Worm (Caenorhabditis elegans) whole organism, L3 larva: ENCODE data around the gene ugt-21.

Experiments used
- aly-2 ChIP-seq: fragments of 150-350 bp; optimal IDR thresholded peaks from 2 replicates; lab custom pipeline; 2014; ENCODE audit warnings: missing biosample characterization, missing genetic modification characterization
- ceh-16 ChIP-seq: sonication (generic microtip); optimal IDR thresholded peaks from 2 replicates; lab custom pipeline; 2017; ENCODE audit warnings: missing biosample characterization, missing genetic modification characterization
- ceh-28 ChIP-seq: fragments of 150-350 bp; optimal IDR thresholded peaks from 2 replicates; lab custom pipeline; 2014; ENCODE audit warnings: missing biosample characterization, missing genetic modification reagents, missing genetic modification characterization
- ceh-82 ChIP-seq: fragments of 150-350 bp; optimal IDR thresholded peaks from 2 replicates; lab custom pipeline; 2014; ENCODE audit warnings: missing biosample characterization, missing genetic modification characterization
- ceh-9 ChIP-seq: sonication (generic microtip); optimal IDR thresholded peaks from 2 replicates; lab custom pipeline; 2018; ENCODE audit warnings: missing biosample characterization, missing genetic modification characterization
- daf-12 ChIP-seq: fragments of 150-350 bp; optimal IDR thresholded peaks from 2 replicates; lab custom pipeline; 2014; ENCODE audit warnings: missing biosample characterization, missing genetic modification reagents, missing genetic modification characterization
- egl-27 ChIP-seq: sonication (generic microtip); optimal IDR thresholded peaks from 4 replicates; lab custom pipeline; 2017; ENCODE audit warnings: missing biosample characterization, missing genetic modification reagents, missing genetic modification characterization
- elt-1 ChIP-seq: fragments of 150-350 bp; optimal IDR thresholded peaks from 2 replicates; lab custom pipeline; 2014; ENCODE audit warnings: missing biosample characterization, missing genetic modification characterization
- elt-2 ChIP-seq: sonication (generic microtip); optimal IDR thresholded peaks from 2 replicates; lab custom pipeline; 2016; ENCODE audit warnings: missing genetic modification reagents, mild to moderate bottlenecking, missing genetic modification characterization, missing compliant biosample characterization
- elt-3 ChIP-seq, 3 experiments: fragments of 150-350 bp in 1 of 3; sonication (generic microtip) in 2 of 3; optimal IDR thresholded peaks; 2 replicates in 2 of 3; 4 replicates in 1 of 3; lab custom pipeline; 2014 to 2017; ENCODE audit warnings: missing biosample characterization in 3 of 3, missing genetic modification characterization in 3 of 3
- eor-1 ChIP-seq, 2 experiments: fragments of 150-350 bp; optimal IDR thresholded peaks; 2 replicates each; lab custom pipeline; 2014 to 2018; ENCODE audit warnings: missing biosample characterization in 2 of 2, missing genetic modification characterization in 2 of 2
- fkh-10 ChIP-seq: sonication (generic microtip); optimal IDR thresholded peaks from 2 replicates; lab custom pipeline; 2017; ENCODE audit warnings: missing biosample characterization, missing genetic modification reagents, missing genetic modification characterization
- fkh-2 ChIP-seq: fragments of 150-350 bp; optimal IDR thresholded peaks from 2 replicates; lab custom pipeline; 2014; ENCODE audit warnings: missing biosample characterization, missing genetic modification reagents, missing genetic modification characterization
- fos-1 ChIP-seq: fragments of 150-350 bp; optimal IDR thresholded peaks from 2 replicates; lab custom pipeline; 2014; ENCODE audit warnings: missing biosample characterization, missing genetic modification characterization
- hmg-11 ChIP-seq: sonication (generic microtip); optimal IDR thresholded peaks from 2 replicates; lab custom pipeline; 2016; ENCODE audit warnings: missing genetic modification characterization, missing compliant biosample characterization
- jun-1 ChIP-seq: fragments of 150-350 bp; optimal IDR thresholded peaks from 2 replicates; lab custom pipeline; 2014; ENCODE audit warnings: missing biosample characterization, missing genetic modification reagents, missing genetic modification characterization
- lin-39 ChIP-seq: fragments of 150-350 bp; optimal IDR thresholded peaks from 2 replicates; lab custom pipeline; 2018; ENCODE audit warnings: missing biosample characterization, missing genetic modification reagents, missing genetic modification characterization
- lsy-12 ChIP-seq: sonication (generic microtip); optimal IDR thresholded peaks from 2 replicates; lab custom pipeline; 2016; ENCODE audit warnings: mild to moderate bottlenecking, missing genetic modification characterization, missing compliant biosample characterization
- nfya-1 ChIP-seq: sonication (generic microtip); optimal IDR thresholded peaks from 2 replicates; lab custom pipeline; 2017; ENCODE audit warnings: missing genetic modification characterization, mild to moderate bottlenecking, missing compliant biosample characterization, antibody characterized with exemption, moderate library complexity; ENCODE audit not compliant: insufficient read depth
- nhr-11 ChIP-seq: fragments of 150-350 bp; optimal IDR thresholded peaks from 2 replicates; lab custom pipeline; 2014; ENCODE audit warnings: missing biosample characterization, missing genetic modification characterization
- nhr-12 ChIP-seq: fragments of 150-350 bp; optimal IDR thresholded peaks from 2 replicates; lab custom pipeline; 2014; ENCODE audit warnings: missing biosample characterization, missing genetic modification characterization
- nhr-23 ChIP-seq: fragments of 150-350 bp; optimal IDR thresholded peaks from 2 replicates; lab custom pipeline; 2014; ENCODE audit warnings: missing biosample characterization, missing genetic modification reagents, missing genetic modification characterization
- nhr-237 ChIP-seq: fragments of 150-350 bp; optimal IDR thresholded peaks from 2 replicates; lab custom pipeline; 2014; ENCODE audit warnings: missing biosample characterization, missing genetic modification characterization
- nhr-25 ChIP-seq: sonication (generic microtip); optimal IDR thresholded peaks from 2 replicates; lab custom pipeline; 2017; ENCODE audit warnings: missing biosample characterization, missing genetic modification characterization
- nhr-28 ChIP-seq: fragments of 150-350 bp; optimal IDR thresholded peaks from 2 replicates; lab custom pipeline; 2014; ENCODE audit warnings: missing biosample characterization, missing genetic modification characterization
- nhr-43 ChIP-seq: sonication (generic microtip); optimal IDR thresholded peaks from 2 replicates; lab custom pipeline; 2016; ENCODE audit warnings: mild to moderate bottlenecking, missing genetic modification characterization, missing compliant biosample characterization; ENCODE audit not compliant: poor library complexity, severe bottlenecking
- nhr-67 ChIP-seq: fragments of 150-350 bp; optimal IDR thresholded peaks from 2 replicates; lab custom pipeline; 2014; ENCODE audit warnings: missing biosample characterization, missing genetic modification characterization
- nhr-76 ChIP-seq: fragments of 150-350 bp; sonication (generic microtip); optimal IDR thresholded peaks from 5 replicates; lab custom pipeline; 2014; ENCODE audit warnings: missing biosample characterization, missing genetic modification characterization
- nhr-77 ChIP-seq: fragments of 150-350 bp; optimal IDR thresholded peaks from 2 replicates; lab custom pipeline; 2014; ENCODE audit warnings: missing biosample characterization, missing genetic modification characterization
- pha-4 ChIP-seq: fragments of 150-350 bp; optimal IDR thresholded peaks from 2 replicates; lab custom pipeline; 2014; ENCODE audit warnings: missing biosample characterization, missing genetic modification reagents, missing genetic modification characterization
- pqm-1 ChIP-seq: fragments of 150-350 bp; optimal IDR thresholded peaks from 2 replicates; lab custom pipeline; 2017; ENCODE audit warnings: missing biosample characterization, missing genetic modification characterization, inconsistent platforms
- sea-2 ChIP-seq: fragments of 150-350 bp; sonication (generic microtip); optimal IDR thresholded peaks from 4 replicates; lab custom pipeline; 2014; ENCODE audit warnings: missing biosample characterization, missing genetic modification reagents, missing genetic modification characterization
- skn-1 ChIP-seq: fragments of 150-350 bp; optimal IDR thresholded peaks from 2 replicates; lab custom pipeline; 2014; ENCODE audit warnings: missing biosample characterization, missing genetic modification characterization
- snpc-4 ChIP-seq: fragments of 150-350 bp; optimal IDR thresholded peaks from 2 replicates; lab custom pipeline; 2014; ENCODE audit warnings: missing biosample characterization, missing genetic modification characterization
- unc-62 ChIP-seq: fragments of 150-350 bp; sonication (generic microtip); optimal IDR thresholded peaks from 4 replicates; lab custom pipeline; 2014; ENCODE audit warnings: missing biosample characterization, missing genetic modification reagents, missing genetic modification characterization
- zag-1 ChIP-seq: fragments of 150-350 bp; optimal IDR thresholded peaks from 2 replicates; lab custom pipeline; 2014; ENCODE audit warnings: missing biosample characterization, missing genetic modification characterization
- ztf-11 ChIP-seq: fragments of 150-350 bp; optimal IDR thresholded peaks from 2 replicates; lab custom pipeline; 2014; ENCODE audit warnings: missing biosample characterization, missing genetic modification characterization
- ztf-4 ChIP-seq: fragments of 150-350 bp; optimal IDR thresholded peaks from 2 replicates; lab custom pipeline; 2014; ENCODE audit warnings: missing biosample characterization, missing genetic modification characterization

Gene ugt-21

ce11 chrIV:9513360-9513777 is 13.3 kb downstream of the ugt-21 start (continued):
- no peak for TF ChIP-seq fos-1 (tag; lab: Kevin White, UChicago)
- no peak for TF ChIP-seq aly-2 (tag; lab: Kevin White, UChicago)
- no peak for TF ChIP-seq fkh-2 (tag; lab: Kevin White, UChicago)
- TF ChIP-seq egl-27 (tag; lab: Kevin White, UChicago): no peak
- TF ChIP-seq pqm-1 (tag; lab: Kevin White, UChicago): peak; percentile 57
- TF ChIP-seq nhr-76 (tag; lab: Kevin White, UChicago): no peak
- no peak for TF ChIP-seq zag-1
- peak; percentile 39 for TF ChIP-seq hmg-11 (tag; lab: Kevin White, UChicago)
- no peak for TF ChIP-seq eor-1 (tag; optimal IDR thresholded peaks at IDR 0.05; lab: Kevin White, UChicago)
- no peak for TF ChIP-seq nhr-28 (tag; lab: Kevin White, UChicago)
- TF ChIP-seq ceh-82 (tag; lab: Kevin White, UChicago): no peak
- peak; percentile 39 for TF ChIP-seq lin-39
- no peak for TF ChIP-seq lsy-12 (tag; lab: Kevin White, UChicago)
- no peak for TF ChIP-seq elt-3 (tag; optimal IDR thresholded peaks at IDR 0.05; lab: Kevin White, UChicago)
- peak; percentile 64 for TF ChIP-seq nhr-23
- no peak for TF ChIP-seq ztf-11 (tag; lab: Kevin White, UChicago)

- TF ChIP-seq ceh-9 (tag; lab: Kevin White, UChicago): no peak
- no peak for TF ChIP-seq nhr-237
- no peak for TF ChIP-seq ztf-11 (tag; lab: Kevin White, UChicago)
- TF ChIP-seq lsy-12 (tag; lab: Kevin White, UChicago): no peak
- no peak for TF ChIP-seq skn-1 (tag; lab: Kevin White, UChicago)
- TF ChIP-seq elt-2 (tag; lab: Kevin White, UChicago): peak; percentile 46
- no peak for TF ChIP-seq ceh-82 (tag; lab: Kevin White, UChicago)
- TF ChIP-seq pqm-1 (tag; lab: Kevin White, UChicago): peak; percentile 34
- no peak for TF ChIP-seq nhr-76 (tag; lab: Kevin White, UChicago)
Observed at ce11 chrIV:9514132-9514531, 14.0 kb downstream of the ugt-21 start.

ce11 chrIV:9516831-9517230 is 16.7 kb downstream of the ugt-21 start, which contains the start of gene C33A12.19:
Gene C33A12.19, plus strand, starts transcription at chrIV:9516999.
- TF ChIP-seq sea-2 (GFP tag; lab: Kevin White, UChicago): no peak
- no peak for TF ChIP-seq pha-4 (tag; lab: Kevin White, UChicago)
- peak; percentile 34 for TF ChIP-seq nfya-1 (tag; lab: Kevin White, UChicago)
- peak; percentile 58 for TF ChIP-seq elt-2 (tag; lab: Kevin White, UChicago)
- TF ChIP-seq egl-27 (tag; lab: Kevin White, UChicago): no peak
- no peak for TF ChIP-seq ztf-4
- TF ChIP-seq snpc-4 (tag; lab: Kevin White, UChicago): no peak
- TF ChIP-seq nhr-11: no peak
- peak; percentile 47 for TF ChIP-seq nhr-43 (tag; lab: Kevin White, UChicago)
- TF ChIP-seq elt-1 (tag; lab: Kevin White, UChicago): no peak
- no peak for TF ChIP-seq nhr-76 (tag; lab: Kevin White, UChicago)
- TF ChIP-seq ceh-28: no peak
- no peak for TF ChIP-seq jun-1 (tag; lab: Kevin White, UChicago)
- TF ChIP-seq hmg-11 (tag; lab: Kevin White, UChicago): no peak
- TF ChIP-seq nhr-12: no peak
- TF ChIP-seq unc-62: no peak
- TF ChIP-seq nhr-77: no peak
- TF ChIP-seq ztf-11 (tag; lab: Kevin White, UChicago): no peak
- TF ChIP-seq nhr-28 (tag; lab: Kevin White, UChicago): no peak
- peak; percentile 36 for TF ChIP-seq pqm-1 (tag; lab: Kevin White, UChicago)
- TF ChIP-seq nhr-23: peak; percentile 52
- TF ChIP-seq nhr-25 (tag; lab: Kevin White, UChicago): no peak
- TF ChIP-seq ceh-16 (tag; lab: Kevin White, UChicago): no peak
- TF ChIP-seq fkh-10 (GFP tag; lab: Kevin White, UChicago): no peak

ce11 chrIV:9518608-9519007 is 18.5 kb downstream of the ugt-21 start, which contains the start of gene nlp-35:
Gene nlp-35, minus strand, starts transcription at chrIV:9518926.
- no peak for TF ChIP-seq fkh-10 (GFP tag; lab: Kevin White, UChicago)
- TF ChIP-seq nhr-67 (tag; lab: Kevin White, UChicago): no peak
- TF ChIP-seq nhr-25 (tag; lab: Kevin White, UChicago): no peak
- no peak for TF ChIP-seq lin-39
- TF ChIP-seq elt-3 (tag; optimal IDR thresholded peaks at IDR 0.05; lab: Kevin White, UChicago): no peak
- TF ChIP-seq ztf-4: no peak
- no peak for TF ChIP-seq daf-12
